Fruit fly (Drosophila melanogaster) whole organism, pupa: ENCODE results near the gene CG46339.

Experiments used
- CG10348 ChIP-seq: fragments of 200-800 bp; sonication (Bioruptor generic); IDR thresholded peaks from 2 replicates; pipeline ENCODE4 v1.3.6; 2022; ENCODE audit warnings: missing biosample characterization, missing genetic modification characterization
- CG12605 ChIP-seq: fragments of 200-800 bp; sonication (Bioruptor generic); IDR thresholded peaks from 2 replicates; pipeline ENCODE4 v1.3.6; 2022; ENCODE audit warnings: missing biosample characterization, missing genetic modification characterization
- CG13204 ChIP-seq: fragments of 200-800 bp; sonication (Bioruptor generic); optimal IDR thresholded peaks from 2 replicates; lab custom pipeline; 2018; ENCODE audit warnings: missing biosample characterization, mild to moderate bottlenecking, missing genetic modification characterization, moderate library complexity
- CG14655 ChIP-seq: fragments of 200-800 bp; sonication (Bioruptor generic); optimal IDR thresholded peaks from 3 replicates; lab custom pipeline; 2017; ENCODE audit warnings: mild to moderate bottlenecking, missing biosample characterization, missing genetic modification reagents, missing genetic modification characterization
- CG15710 ChIP-seq: fragments of 200-800 bp; sonication (Bioruptor generic); optimal IDR thresholded peaks from 2 replicates; lab custom pipeline; 2018; ENCODE audit warnings: missing biosample characterization, mild to moderate bottlenecking, missing genetic modification characterization, moderate library complexity
- CG17806 ChIP-seq: fragments of 200-800 bp; sonication (Bioruptor generic); optimal IDR thresholded peaks from 2 replicates; lab custom pipeline; 2018; ENCODE audit warnings: missing biosample characterization, mild to moderate bottlenecking, missing genetic modification characterization, moderate library complexity
- CG32121 ChIP-seq: fragments of 200-800 bp; sonication (Bioruptor generic); IDR thresholded peaks from 2 replicates; pipeline ENCODE4 v1.3.6; 2022; ENCODE audit warnings: missing biosample characterization, missing genetic modification characterization
- CG34367 ChIP-seq: fragments of 200-800 bp; sonication (Bioruptor generic); optimal IDR thresholded peaks from 2 replicates; lab custom pipeline; 2018; ENCODE audit warnings: missing biosample characterization, mild to moderate bottlenecking, missing genetic modification characterization
- CG4496 ChIP-seq: fragments of 200-800 bp; sonication (Bioruptor generic); IDR thresholded peaks from 3 replicates; pipeline ENCODE4 v1.3.6; 2022; ENCODE audit warnings: missing biosample characterization, missing genetic modification characterization
- CG8159 ChIP-seq: fragments of 200-800 bp; sonication (Bioruptor generic); optimal IDR thresholded peaks from 3 replicates; lab custom pipeline; 2018; ENCODE audit warnings: missing biosample characterization, mild to moderate bottlenecking, missing genetic modification characterization, moderate library complexity
- CG8301 ChIP-seq: fragments of 200-800 bp; sonication (Bioruptor generic); optimal IDR thresholded peaks from 2 replicates; lab custom pipeline; 2018; ENCODE audit warnings: missing biosample characterization, mild to moderate bottlenecking, missing genetic modification characterization
- CG9948 ChIP-seq: fragments of 200-800 bp; sonication (Bioruptor generic); optimal IDR thresholded peaks from 2 replicates; lab custom pipeline; 2018; ENCODE audit warnings: missing biosample characterization, mild to moderate bottlenecking, missing genetic modification characterization, moderate library complexity
- D1 ChIP-seq: fragments of 200-800 bp; sonication (Bioruptor generic); optimal IDR thresholded peaks from 2 replicates; lab custom pipeline; 2018; ENCODE audit warnings: missing biosample characterization, mild to moderate bottlenecking, missing genetic modification characterization, moderate library complexity
- EcR ChIP-seq: fragments of 200-800 bp; sonication (Bioruptor generic); optimal IDR thresholded peaks from 3 replicates; lab custom pipeline; 2019; ENCODE audit warnings: missing biosample characterization, missing genetic modification characterization, mild to moderate bottlenecking, moderate library complexity, missing genetic modification reagents
- Ets98B ChIP-seq: fragments of 200-800 bp; sonication (Bioruptor generic); IDR thresholded peaks from 2 replicates; pipeline ENCODE4 v1.3.6; 2022; ENCODE audit warnings: missing biosample characterization, missing genetic modification characterization
- Pif1A ChIP-seq: fragments of 200-800 bp; sonication (Bioruptor generic); optimal IDR thresholded peaks from 3 replicates; lab custom pipeline; 2016; ENCODE audit warnings: missing biosample characterization, missing genetic modification characterization
- Pif1B ChIP-seq: fragments of 200-800 bp; sonication (Bioruptor generic); optimal IDR thresholded peaks from 3 replicates; lab custom pipeline; 2016; ENCODE audit warnings: missing biosample characterization, missing genetic modification characterization
- Snoo ChIP-seq: fragments of 200-800 bp; sonication (Bioruptor generic); optimal IDR thresholded peaks from 3 replicates; lab custom pipeline; 2017; ENCODE audit warnings: missing biosample characterization, mild to moderate bottlenecking, missing genetic modification characterization, inconsistent platforms
- fd96Ca ChIP-seq: fragments of 200-800 bp; sonication (Bioruptor generic); IDR thresholded peaks from 3 replicates; pipeline ENCODE4 v1.3.6; 2022; ENCODE audit warnings: missing biosample characterization, missing genetic modification characterization
- gl ChIP-seq: fragments of 200-800 bp; sonication (Bioruptor generic); optimal IDR thresholded peaks from 2 replicates; lab custom pipeline; 2018; ENCODE audit warnings: missing biosample characterization, mild to moderate bottlenecking, missing genetic modification characterization
- rn ChIP-seq: fragments of 200-800 bp; sonication (Bioruptor generic); IDR thresholded peaks from 2 replicates; pipeline ENCODE4 v1.3.6; 2022; ENCODE audit warnings: missing biosample characterization, missing genetic modification characterization

The CG46339 gene

DNA sequence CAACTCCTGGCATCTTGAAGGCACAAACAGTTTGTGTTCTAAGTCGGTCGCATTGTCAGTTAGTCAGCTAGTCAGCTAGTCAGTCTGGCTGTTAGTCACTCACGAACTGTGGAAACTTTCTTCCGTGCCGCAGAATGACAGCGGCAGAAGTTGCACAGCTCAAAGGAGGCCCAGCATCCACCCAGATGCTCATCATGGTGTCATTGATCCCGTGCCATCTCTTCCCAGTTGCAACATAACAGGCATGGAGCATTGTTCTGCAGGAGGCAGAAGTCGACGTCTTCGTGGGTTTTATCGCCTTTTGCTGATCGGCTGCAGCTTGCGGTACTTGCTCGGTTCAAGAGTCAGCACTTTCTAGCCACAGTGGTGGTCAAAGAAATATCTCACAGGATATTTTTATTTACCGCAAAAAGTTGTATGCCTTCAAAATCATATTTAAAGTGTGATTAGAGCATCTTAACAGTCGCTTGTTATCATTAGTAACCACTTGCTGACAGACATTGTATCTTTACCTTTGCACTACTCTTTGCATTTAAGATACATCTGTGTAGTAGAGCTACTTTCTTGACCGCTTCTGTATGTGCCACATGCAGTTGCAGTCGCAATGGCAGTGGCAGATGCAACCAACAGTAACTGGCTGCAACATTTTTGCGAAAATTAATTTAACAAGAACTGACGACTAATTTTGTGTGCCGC is 21.8 kb upstream of the CG46339 start:
- TF ChIP-seq fd96Ca (GFP tag; lab: Robert Waterston, UW) (peak; percentile 52; the same call in 1 of the 3 replicates), CG32121 (GFP tag; lab: Robert Waterston, UW) (no peak), CG9948 (tag; lab: Kevin White, UChicago) (peak; percentile 42), D1 (tag; lab: Kevin White, UChicago) (no peak), CG17806 (tag; lab: Kevin White, UChicago) (peak; percentile 38), CG15710 (peak; percentile 29), CG10348 (GFP tag; lab: Robert Waterston, UW) (no peak), CG8301 (peak; percentile 80), gl (no peak), CG4496 (GFP tag; lab: Robert Waterston, UW) (no peak), Ets98B (GFP tag; lab: Robert Waterston, UW) (peak; percentile 30; the same call in 1 of the 2 replicates), EcR (peak; percentile 78), CG12605 (GFP tag; lab: Robert Waterston, UW) (peak; percentile 25; the same call in 1 of the 2 replicates), CG14655 (peak; percentile 82), CG13204 (GFP tag; lab: Kevin White, UChicago) (no peak), rn (GFP tag; lab: Robert Waterston, UW) (no peak), Pif1B (GFP tag; lab: Kevin White, UChicago) (no peak), Snoo (tag; lab: Kevin White, UChicago) (peak; percentile 18), CG8159 (peak; percentile 43), Pif1A (GFP tag; lab: Kevin White, UChicago) (peak; percentile 40), CG34367 (tag; lab: Kevin White, UChicago) (peak; percentile 13)

DNA sequence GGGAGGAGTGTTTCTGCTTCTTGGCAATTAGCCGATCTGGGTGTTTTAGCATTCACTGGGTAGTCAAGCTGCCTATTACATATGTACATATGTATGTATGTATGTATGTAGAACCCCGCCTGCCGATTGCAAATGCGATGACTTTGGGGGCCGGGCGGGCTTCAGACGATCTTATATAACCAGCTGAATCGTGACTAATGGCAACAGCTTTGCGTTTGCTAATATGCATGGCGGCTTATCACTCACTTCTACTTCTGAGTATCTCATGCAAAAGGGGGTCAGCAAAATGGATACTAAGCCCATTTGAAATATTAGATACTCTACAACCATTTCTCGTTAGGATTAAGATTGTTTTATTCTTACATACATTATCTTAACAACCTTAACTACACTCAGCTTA is 19.3 kb upstream of the CG46339 start:
- TF ChIP-seq D1 (tag; lab: Kevin White, UChicago) (no peak), fd96Ca (GFP tag; lab: Robert Waterston, UW) (no peak), CG17806 (tag; lab: Kevin White, UChicago) (no peak), Ets98B (GFP tag; lab: Robert Waterston, UW) (no peak), gl (no peak), CG34367 (tag; lab: Kevin White, UChicago) (no peak), CG4496 (GFP tag; lab: Robert Waterston, UW) (no peak), CG15710 (no peak), CG13204 (GFP tag; lab: Kevin White, UChicago) (no peak), CG32121 (GFP tag; lab: Robert Waterston, UW) (no peak), CG8301 (no peak), Pif1A (GFP tag; lab: Kevin White, UChicago) (no peak), CG9948 (tag; lab: Kevin White, UChicago) (no peak), CG14655 (no peak), Snoo (tag; lab: Kevin White, UChicago) (no peak), CG8159 (no peak), EcR (no peak), rn (GFP tag; lab: Robert Waterston, UW) (no peak), Pif1B (GFP tag; lab: Kevin White, UChicago) (no peak), CG12605 (GFP tag; lab: Robert Waterston, UW) (no peak)

- TF ChIP-seq CG8301 (no peak), fd96Ca (GFP tag; lab: Robert Waterston, UW) (no peak), CG9948 (tag; lab: Kevin White, UChicago) (no peak), CG32121 (GFP tag; lab: Robert Waterston, UW) (no peak), CG10348 (GFP tag; lab: Robert Waterston, UW) (no peak)
Measured at dm6 chr3R:26897302-26897701, 18.3 kb upstream of the CG46339 start.

DNA sequence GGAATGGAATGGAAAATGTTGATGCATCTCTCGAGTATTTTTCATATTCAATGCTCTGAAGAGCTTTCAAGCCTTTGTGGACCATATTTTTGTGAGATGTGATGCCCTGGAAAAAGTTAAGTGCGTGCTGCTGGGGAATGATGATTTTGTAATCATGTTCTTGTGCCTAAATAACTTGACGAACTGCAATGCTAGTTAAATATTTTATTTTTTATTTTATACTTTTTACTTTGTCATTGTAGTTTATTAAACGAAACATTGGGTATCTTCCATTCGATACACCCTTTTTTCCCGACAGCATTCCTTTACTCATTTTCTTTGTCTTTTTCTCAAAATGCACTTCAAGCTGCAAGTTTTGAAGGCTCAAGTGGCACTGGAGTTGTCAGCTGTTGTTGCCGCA is 15.6 kb upstream of the CG46339 start:
- TF ChIP-seq rn (GFP tag; lab: Robert Waterston, UW) = 0 out of 2 replicates have a peak, but pooled peaks have one; percentile 3
- TF ChIP-seq CG8301 = peak; percentile 37
- 0 out of 2 replicates have a peak, but pooled peaks have one; percentile 48 for TF ChIP-seq CG32121 (GFP tag; lab: Robert Waterston, UW)
- TF ChIP-seq CG13204 (GFP tag; lab: Kevin White, UChicago) = no peak
- TF ChIP-seq EcR = no peak
- peak; percentile 55 for TF ChIP-seq Pif1B (GFP tag; lab: Kevin White, UChicago)
- TF ChIP-seq Pif1A (GFP tag; lab: Kevin White, UChicago) = peak; percentile 58
- peak; percentile 48 for TF ChIP-seq CG14655
- TF ChIP-seq D1 (tag; lab: Kevin White, UChicago) = no peak
- peak; percentile 0 for TF ChIP-seq CG34367 (tag; lab: Kevin White, UChicago)
- no peak for TF ChIP-seq CG10348 (GFP tag; lab: Robert Waterston, UW)
- peak; percentile 20 for TF ChIP-seq CG9948 (tag; lab: Kevin White, UChicago)
- TF ChIP-seq CG17806 (tag; lab: Kevin White, UChicago) = peak; percentile 42
- peak; percentile 36 for TF ChIP-seq CG15710
- peak; percentile 73 for TF ChIP-seq CG4496 (GFP tag; lab: Robert Waterston, UW)
- peak; percentile 47 for TF ChIP-seq CG8159
- TF ChIP-seq Ets98B (GFP tag; lab: Robert Waterston, UW) = peak; percentile 68
- no peak for TF ChIP-seq Snoo (tag; lab: Kevin White, UChicago)
- 0 out of 2 replicates have a peak, but pooled peaks have one; percentile 36 for TF ChIP-seq CG12605 (GFP tag; lab: Robert Waterston, UW)
- no peak for TF ChIP-seq gl
- no peak for TF ChIP-seq fd96Ca (GFP tag; lab: Robert Waterston, UW)

DNA sequence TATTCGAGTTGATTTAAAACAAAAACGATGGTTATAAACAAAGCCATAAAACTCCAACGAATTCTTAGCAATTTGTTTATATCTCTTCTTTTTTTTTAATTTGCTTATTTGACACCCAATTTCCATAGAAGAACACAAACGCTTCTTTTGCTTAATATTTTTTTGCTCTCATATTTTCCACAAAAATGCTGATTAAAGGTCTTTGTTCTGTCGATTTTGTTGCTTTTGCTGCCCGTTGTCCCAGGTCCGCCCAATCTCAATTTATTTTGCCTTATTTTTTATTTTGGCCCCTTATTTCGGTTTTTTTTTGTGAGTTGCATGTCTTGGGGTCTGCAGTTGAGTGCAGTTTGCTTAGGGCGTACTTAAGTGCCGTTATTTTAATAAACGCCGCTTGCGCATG is 9.5 kb upstream of the CG46339 start:
- no peak for TF ChIP-seq fd96Ca (GFP tag; lab: Robert Waterston, UW)
- no peak for TF ChIP-seq CG8159
- TF ChIP-seq CG4496 (GFP tag; lab: Robert Waterston, UW) = no peak
- no peak for TF ChIP-seq gl
- TF ChIP-seq rn (GFP tag; lab: Robert Waterston, UW) = no peak
- no peak for TF ChIP-seq CG14655
- no peak for TF ChIP-seq EcR
- TF ChIP-seq Pif1A (GFP tag; lab: Kevin White, UChicago) = no peak
- no peak for TF ChIP-seq CG8301
- TF ChIP-seq CG13204 (GFP tag; lab: Kevin White, UChicago) = no peak
